Worm (Caenorhabditis elegans): ENCODE data around the gene lgc-17.

lgc-17 gene

DNA sequence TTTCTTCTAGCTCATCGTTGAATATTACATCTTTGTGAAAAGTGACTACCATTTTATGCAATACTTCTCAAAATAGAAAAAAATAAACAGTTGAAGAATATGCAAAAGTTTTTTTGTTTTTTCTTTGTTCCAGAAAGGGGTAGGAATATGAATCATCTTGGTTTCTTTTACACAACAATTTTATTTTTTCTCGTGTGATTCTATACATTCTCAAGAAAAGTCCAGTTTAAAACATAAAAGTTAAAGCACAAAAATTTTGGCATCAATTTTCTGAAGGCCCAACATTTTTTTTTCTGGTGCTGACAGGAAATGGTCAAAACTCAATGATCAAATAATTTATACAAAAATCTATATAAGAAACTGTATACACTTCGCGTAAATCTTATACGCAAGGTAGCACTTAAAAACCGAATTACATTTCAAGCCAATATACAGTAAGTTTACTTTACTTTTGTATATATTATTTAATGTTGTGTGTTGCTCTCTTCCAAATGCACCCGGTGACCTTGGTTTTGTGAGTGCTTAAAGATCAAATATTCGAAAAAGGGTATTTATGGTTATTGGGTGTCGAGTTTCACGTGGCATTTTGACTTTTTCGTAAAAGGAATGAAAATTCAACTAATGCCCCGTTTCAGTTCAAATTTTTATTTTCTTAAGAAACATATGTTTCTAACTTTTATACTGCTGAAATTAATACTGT is 12.7 kb upstream of the lgc-17 start, which contains the start of the genes W03G11.2 and lgc-13:
Gene W03G11.2 (minus strand): TSS at position 101 of the 700 bp plus-strand sequence.
Gene lgc-13 (plus strand): TSS at position 650 of the 700 bp plus-strand sequence.
- no peak for TF ChIP-seq ces-1 (GFP tag; optimal IDR thresholded peaks at IDR 0.05)
- no peak for TF ChIP-seq nhr-28 (tag; optimal IDR thresholded peaks at IDR 0.05)
- TF ChIP-seq nhr-12 (tag; optimal IDR thresholded peaks at IDR 0.05): no peak
- no peak for TF ChIP-seq sptf-1 (tag; optimal IDR thresholded peaks at IDR 0.05)

ce11 chrX:12111213-12111612 is 10.2 kb upstream of the lgc-17 start, which contains the start of gene lgc-14:
Gene lgc-14, plus strand, starts transcription at chrX:12111513.
- TF ChIP-seq zip-8 (tag; optimal IDR thresholded peaks at IDR 0.05) (no peak), ceh-43 (GFP tag; optimal IDR thresholded peaks at IDR 0.05) (no peak), hlh-1 (tag; optimal IDR thresholded peaks at IDR 0.05) (no peak), tbx-8 (GFP tag; optimal IDR thresholded peaks at IDR 0.05) (no peak), nhr-237 (tag; optimal IDR thresholded peaks at IDR 0.05) (no peak), ceh-83 (GFP tag; optimal IDR thresholded peaks at IDR 0.05) (no peak), lin-32 (GFP tag; optimal IDR thresholded peaks at IDR 0.05) (no peak), ham-2 (GFP tag; optimal IDR thresholded peaks at IDR 0.05) (no peak), nhr-12 (tag; optimal IDR thresholded peaks at IDR 0.05) (no peak), M03D4.4 (tag; optimal IDR thresholded peaks at IDR 0.05) (no peak), drap-1 (GFP tag; optimal IDR thresholded peaks at IDR 0.05) (no peak), nhr-28 (tag; optimal IDR thresholded peaks at IDR 0.05) (no peak), snpc-4 (tag; optimal IDR thresholded peaks at IDR 0.05) (no peak)

DNA sequence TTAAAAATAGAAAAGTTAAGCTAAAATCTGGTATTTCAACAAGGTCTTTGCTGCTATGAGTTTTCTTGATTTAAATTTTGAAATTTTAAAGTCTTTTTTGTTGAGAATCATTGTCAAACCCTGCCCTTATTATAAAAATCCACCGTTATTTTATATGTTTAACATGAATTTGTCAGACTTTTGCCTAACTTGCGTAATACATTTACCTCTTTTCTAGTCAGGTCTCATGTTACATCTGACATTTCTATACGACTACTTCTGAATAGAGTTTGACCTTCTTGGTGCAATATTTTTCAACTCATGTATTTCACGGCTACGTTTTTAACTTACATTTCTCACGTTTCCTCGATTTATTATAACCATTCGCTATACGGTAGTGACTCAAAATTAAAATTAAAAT is 7.4 kb upstream of the lgc-17 start, which contains the start of gene lgc-15:
Gene lgc-15 (plus strand): TSS at position 301 of the 400 bp plus-strand sequence.
- TF ChIP-seq hlh-1 (tag; optimal IDR thresholded peaks at IDR 0.05) (no peak), elt-3 (tag; optimal IDR thresholded peaks at IDR 0.05) (no peak), nhr-28 (tag; optimal IDR thresholded peaks at IDR 0.05) (no peak), pha-4 (tag; optimal IDR thresholded peaks at IDR 0.05) (no peak), lin-13 (tag; optimal IDR thresholded peaks at IDR 0.05) (no peak)

DNA sequence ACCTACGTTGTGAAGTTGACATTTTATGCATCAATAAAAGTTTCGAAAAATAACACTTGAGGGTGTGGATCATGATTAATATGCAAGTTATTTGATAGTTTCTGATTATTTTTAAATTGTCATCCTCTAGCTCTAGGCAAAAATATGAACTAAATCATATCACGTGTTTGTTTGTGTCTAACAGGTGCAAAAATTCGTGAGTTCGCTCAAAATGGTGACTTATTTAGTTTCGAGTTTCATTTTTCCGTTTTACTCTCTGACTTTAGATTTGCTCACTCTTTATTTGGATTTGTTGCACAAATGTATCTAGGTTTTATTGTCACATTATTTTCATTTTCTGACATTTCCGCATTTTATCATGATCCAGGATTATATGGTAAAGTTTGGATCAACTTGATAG is 3.0 kb upstream of the lgc-17 start, which contains the start of gene lgc-16:
Gene lgc-16 (plus strand): TSS at position 301 of the 400 bp plus-strand sequence.
- TF ChIP-seq lin-13 (tag; optimal IDR thresholded peaks at IDR 0.05) (no peak), cnd-1 (tag; optimal IDR thresholded peaks at IDR 0.05) (no peak), elt-1 (tag; optimal IDR thresholded peaks at IDR 0.05; ENCODE audit: borderline replicate concordance, insufficient read depth) (no peak)

DNA sequence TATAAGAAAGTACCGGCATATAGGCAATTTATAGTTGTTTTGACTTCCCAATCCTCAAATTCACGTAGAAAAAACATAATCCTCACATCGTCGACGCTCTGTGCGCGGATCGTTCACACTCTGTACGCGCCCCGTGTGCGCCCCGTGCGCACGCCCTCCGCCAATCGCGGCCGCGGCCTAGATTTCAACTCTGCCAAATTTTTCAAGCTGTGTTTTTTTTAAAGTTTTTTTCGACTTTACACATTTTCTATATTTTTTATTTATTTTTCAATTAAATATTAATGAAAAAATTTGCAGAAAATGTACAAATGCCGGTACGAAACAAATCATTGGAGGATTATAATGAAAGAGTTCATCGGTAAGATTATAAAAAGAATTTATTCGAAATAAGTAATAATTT is 1.8 kb downstream of the lgc-17 start, which contains the start of gene T01H10.11:
Gene T01H10.11 (plus strand): TSS at position 301 of the 400 bp plus-strand sequence.
- no peak for TF ChIP-seq unc-39 (tag; optimal IDR thresholded peaks at IDR 0.05)
- TF ChIP-seq tbx-8 (GFP tag; optimal IDR thresholded peaks at IDR 0.05): no peak
- no peak for TF ChIP-seq ztf-11 (tag; optimal IDR thresholded peaks at IDR 0.05)
- TF ChIP-seq unc-120 (tag; optimal IDR thresholded peaks at IDR 0.05; ENCODE audit: poor library complexity, severe bottlenecking): no peak
- no peak for TF ChIP-seq zip-8 (tag; optimal IDR thresholded peaks at IDR 0.05)
- no peak for TF ChIP-seq nhr-12 (tag; optimal IDR thresholded peaks at IDR 0.05)

DNA sequence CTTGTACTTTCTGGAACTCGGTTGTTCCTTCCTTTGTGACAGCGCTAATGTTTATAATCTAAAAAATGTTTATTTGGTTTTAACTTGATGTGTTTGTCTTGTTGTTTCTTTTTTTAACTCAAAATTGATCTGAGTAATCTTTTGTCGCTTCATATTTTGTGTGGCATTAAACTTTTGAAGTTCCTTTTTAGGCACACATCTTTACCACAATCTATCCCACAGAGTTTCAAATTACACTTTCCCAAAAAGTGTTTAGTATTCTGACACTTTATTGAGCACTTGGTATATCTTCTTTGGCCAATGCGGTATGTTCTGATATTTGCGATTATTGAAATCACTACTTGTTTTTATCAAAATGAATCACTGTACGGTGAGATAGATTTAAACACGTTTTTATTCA is 3.9 kb downstream of the lgc-17 start, which contains the start of gene lgc-18:
Gene lgc-18 (plus strand): TSS at position 301 of the 400 bp plus-strand sequence.
- TF ChIP-seq mep-1 (tag; optimal IDR thresholded peaks at IDR 0.05): no peak

- TF ChIP-seq tbx-8 (GFP tag; optimal IDR thresholded peaks at IDR 0.05): no peak
- peak; percentile 10 for TF ChIP-seq zip-8 (tag; optimal IDR thresholded peaks at IDR 0.05)
- TF ChIP-seq mls-2 (tag; optimal IDR thresholded peaks at IDR 0.05): no peak
Measured at ce11 chrX:12141051-12141450, 19.7 kb downstream of the lgc-17 start, which contains the start of gene lyst-1. Gene lyst-1, minus strand, starts transcription at chrX:12141151.

All from whole organism, mixed stage, embryonic.